Fruit fly (Drosophila melanogaster) whole organism, adult: ENCODE results near the gene CG14332.

ENCODE experiments used
- CG11617 ChIP-seq: fragments of 200-800 bp; sonication (Bioruptor generic); optimal IDR thresholded peaks from 2 replicates; lab custom pipeline; 2017; ENCODE audit warnings: mild to moderate bottlenecking, missing biosample characterization, missing genetic modification reagents, missing genetic modification characterization
- CG12768 ChIP-seq: fragments of 200-800 bp; sonication (Bioruptor generic); optimal IDR thresholded peaks from 2 replicates; lab custom pipeline; 2017; ENCODE audit warnings: missing biosample characterization, missing genetic modification characterization, mild to moderate bottlenecking, moderate library complexity, missing genetic modification reagents
- CG14711 ChIP-seq: fragments of 200-800 bp; sonication (Bioruptor generic); optimal IDR thresholded peaks from 2 replicates; lab custom pipeline; 2018; ENCODE audit warnings: missing biosample characterization, mild to moderate bottlenecking, missing genetic modification characterization, moderate library complexity
- CG1620 ChIP-seq: fragments of 200-800 bp; sonication (Bioruptor generic); optimal IDR thresholded peaks from 2 replicates; lab custom pipeline; 2016; ENCODE audit warnings: missing biosample characterization, missing genetic modification characterization
- Crg-1 ChIP-seq: fragments of 200-800 bp; sonication (Bioruptor generic); optimal IDR thresholded peaks from 2 replicates; lab custom pipeline; 2016; ENCODE audit warnings: missing biosample characterization, missing genetic modification characterization
- bab1 ChIP-seq: fragments of 200-800 bp; sonication (Bioruptor generic); optimal IDR thresholded peaks from 3 replicates; lab custom pipeline; 2019; ENCODE audit warnings: missing biosample characterization, mild to moderate bottlenecking, missing genetic modification characterization, moderate library complexity
- toe ChIP-seq: fragments of 200-800 bp; sonication (Bioruptor generic); optimal IDR thresholded peaks from 2 replicates; lab custom pipeline; 2016; ENCODE audit warnings: missing biosample characterization, missing genetic modification characterization

dm6 chr3R:17403188-17403587 is 18.8 kb downstream of the CG14332 start, which contains the start of gene CG34279:
- no peak for TF ChIP-seq CG12768
- TF ChIP-seq CG11617 (GFP tag; lab: Kevin White, UChicago): no peak
- no peak for TF ChIP-seq bab1 (GFP tag; lab: Kevin White, UChicago)
- TF ChIP-seq CG1620 (GFP tag; lab: Kevin White, UChicago): no peak
- TF ChIP-seq CG14711 (tag; lab: Kevin White, UChicago): no peak
- no peak for TF ChIP-seq Crg-1
- TF ChIP-seq toe (GFP tag; lab: Kevin White, UChicago): no peak
